Worm (Caenorhabditis elegans): Measurements from ENCODE around the gene K08F9.3.

DNA sequence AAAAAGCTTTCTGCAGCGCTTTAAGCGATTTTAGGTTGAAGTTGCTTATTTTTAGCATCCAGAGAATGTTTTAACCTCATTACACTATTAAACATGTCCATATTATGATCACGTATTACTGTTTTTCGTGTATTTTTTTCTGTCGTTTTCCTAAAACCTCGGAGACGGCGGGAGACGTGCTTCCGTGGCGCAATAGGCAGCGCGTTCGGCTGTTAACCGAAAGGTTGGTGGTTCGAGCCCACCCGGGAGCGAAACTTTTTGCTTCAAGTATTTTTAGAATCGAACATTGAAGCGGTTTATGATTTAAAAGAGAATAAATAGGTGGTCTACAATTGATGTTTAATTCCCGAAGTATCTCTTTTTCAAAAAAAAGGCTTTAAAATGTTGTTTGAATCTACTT lies 16.2 kb downstream of the K08F9.3 start:
- TF ChIP-seq unc-62 (GFP tag; optimal IDR thresholded peaks at IDR 0.05), result no peak
- no peak for TF ChIP-seq elt-1 (tag; optimal IDR thresholded peaks at IDR 0.05)

Measured in whole organism, L3 larva.